Worm (Caenorhabditis elegans) whole organism, L2 larva: Measurements from ENCODE around the gene eri-3.

Experiments used
- mab-5 ChIP-seq: fragments of 150-350 bp; optimal IDR thresholded peaks from 2 replicates; lab custom pipeline; 2014; ENCODE audit warnings: missing biosample characterization, missing genetic modification characterization
- ztf-1 ChIP-seq: fragments of 200-800 bp; sonication (Bioruptor generic); conservative IDR thresholded peaks from 2 replicates; pipeline ENCODE4 v1.3.6; 2022; ENCODE audit warnings: missing genetic modification characterization, missing compliant biosample characterization

ce11 chrII:1141720-1142574 is 18.6 kb downstream of the eri-3 start:
- no peak for TF ChIP-seq ztf-1 (GFP tag; lab: Robert Waterston, UW)
- no peak for TF ChIP-seq mab-5 (tag; lab: Kevin White, UChicago)
